Worm (Caenorhabditis elegans) whole organism, young adult: ENCODE data around the gene bath-42.

Source experiments
- B0261.1 ChIP-seq: sonication (generic microtip); optimal IDR thresholded peaks from 2 replicates; lab custom pipeline; 2016; ENCODE audit warnings: mild to moderate bottlenecking, missing genetic modification characterization, moderate library complexity, missing compliant biosample characterization
- C17E4.6 ChIP-seq: fragments of 200-800 bp; sonication (Bioruptor generic); IDR thresholded peaks from 2 replicates; pipeline ENCODE4 v1.3.6; 2022; ENCODE audit warnings: missing genetic modification reagents, missing genetic modification characterization, missing compliant biosample characterization
- F23B12.7 ChIP-seq: sonication (generic microtip); optimal IDR thresholded peaks from 2 replicates; lab custom pipeline; 2017; ENCODE audit warnings: missing genetic modification characterization, mild to moderate bottlenecking, missing compliant biosample characterization, antibody characterized with exemption, moderate library complexity; ENCODE audit not compliant: insufficient read depth
- F33H1.4 ChIP-seq: fragments of 200-800 bp; sonication (Bioruptor generic); IDR thresholded peaks from 2 replicates; pipeline ENCODE4 v1.3.6; 2022; ENCODE audit warnings: missing genetic modification reagents, missing genetic modification characterization, missing compliant biosample characterization
- F55B11.4 ChIP-seq: sonication (generic microtip); optimal IDR thresholded peaks from 2 replicates; lab custom pipeline; 2016; ENCODE audit warnings: missing compliant biosample characterization, missing genetic modification characterization, borderline replicate concordance; ENCODE audit not compliant: insufficient read depth
- F57C9.4 ChIP-seq: sonication (generic microtip); optimal IDR thresholded peaks from 2 replicates; lab custom pipeline; 2017; ENCODE audit warnings: mild to moderate bottlenecking, missing genetic modification characterization, missing compliant biosample characterization
- T07F8.4 ChIP-seq: sonication (generic microtip); optimal IDR thresholded peaks from 2 replicates; lab custom pipeline; 2016; ENCODE audit warnings: mild to moderate bottlenecking, missing genetic modification characterization, moderate library complexity, missing compliant biosample characterization
- Y67H2A.10 ChIP-seq: fragments of 200-800 bp; sonication (Bioruptor generic); conservative IDR thresholded peaks from 2 replicates; pipeline ENCODE4 v1.3.6; 2022; ENCODE audit warnings: missing genetic modification reagents, missing genetic modification characterization, missing compliant biosample characterization
- Y95B8A.8 ChIP-seq: fragments of 200-800 bp; sonication (Bioruptor generic); IDR thresholded peaks from 2 replicates; pipeline ENCODE4 v1.3.6; 2022; ENCODE audit warnings: missing genetic modification reagents, missing genetic modification characterization, missing compliant biosample characterization
- akir-1 ChIP-seq: fragments of 200-800 bp; sonication (Bioruptor generic); optimal IDR thresholded peaks from 2 replicates; lab custom pipeline; 2018; ENCODE audit warnings: mild to moderate bottlenecking, missing genetic modification characterization, moderate library complexity, missing compliant biosample characterization
- aptf-3 ChIP-seq: fragments of 200-800 bp; sonication (Bioruptor generic); IDR thresholded peaks from 2 replicates; pipeline ENCODE4 v1.3.6; 2022; ENCODE audit warnings: missing genetic modification characterization, missing compliant biosample characterization
- atf-7 ChIP-seq: sonication (generic microtip); optimal IDR thresholded peaks from 2 replicates; lab custom pipeline; 2017; ENCODE audit warnings: mild to moderate bottlenecking, missing genetic modification characterization, missing compliant biosample characterization
- athp-1 ChIP-seq: sonication (generic microtip); optimal IDR thresholded peaks from 2 replicates; lab custom pipeline; 2017; ENCODE audit warnings: mild to moderate bottlenecking, missing genetic modification characterization, missing compliant biosample characterization
- attf-5 ChIP-seq: fragments of 200-800 bp; sonication (Bioruptor generic); optimal IDR thresholded peaks from 2 replicates; lab custom pipeline; 2018; ENCODE audit warnings: mild to moderate bottlenecking, missing genetic modification characterization, missing compliant biosample characterization
- attf-6 ChIP-seq: fragments of 200-800 bp; sonication (Bioruptor generic); IDR thresholded peaks from 2 replicates; pipeline ENCODE4 v1.3.6; 2022; ENCODE audit warnings: missing genetic modification reagents, missing genetic modification characterization, missing compliant biosample characterization
- ccch-3 ChIP-seq: fragments of 200-800 bp; sonication (Bioruptor generic); optimal IDR thresholded peaks from 2 replicates; lab custom pipeline; 2018; ENCODE audit warnings: mild to moderate bottlenecking, missing genetic modification characterization, missing compliant biosample characterization
- cebp-2 ChIP-seq: fragments of 200-800 bp; sonication (Bioruptor generic); IDR thresholded peaks from 2 replicates; pipeline ENCODE4 v1.3.6; 2022; ENCODE audit warnings: missing genetic modification characterization, missing compliant biosample characterization
- ceh-100 ChIP-seq: fragments of 200-800 bp; sonication (Bioruptor generic); IDR thresholded peaks from 2 replicates; pipeline ENCODE4 v1.3.6; 2022; ENCODE audit warnings: missing genetic modification reagents, missing genetic modification characterization, missing compliant biosample characterization
- ceh-40 ChIP-seq: fragments of 200-800 bp; sonication (Bioruptor generic); IDR thresholded peaks from 2 replicates; pipeline ENCODE4 v1.3.6; 2022; ENCODE audit warnings: missing genetic modification characterization, missing compliant biosample characterization
- ceh-91 ChIP-seq: fragments of 200-800 bp; sonication (Bioruptor generic); IDR thresholded peaks from 2 replicates; pipeline ENCODE4 v1.3.6; 2022; ENCODE audit warnings: missing genetic modification reagents, missing genetic modification characterization, missing compliant biosample characterization
- chd-7 ChIP-seq: sonication (generic microtip); optimal IDR thresholded peaks from 2 replicates; lab custom pipeline; 2016; ENCODE audit warnings: mild to moderate bottlenecking, missing genetic modification characterization, moderate library complexity, missing compliant biosample characterization
- die-1 ChIP-seq: sonication (generic microtip); optimal IDR thresholded peaks from 2 replicates; lab custom pipeline; 2016; ENCODE audit warnings: missing genotype, mild to moderate bottlenecking, missing genetic modification characterization, missing compliant biosample characterization
- dox-1 ChIP-seq: fragments of 200-800 bp; sonication (Bioruptor generic); IDR thresholded peaks from 2 replicates; pipeline ENCODE4 v1.3.6; 2022; ENCODE audit warnings: missing genetic modification reagents, missing genetic modification characterization, missing compliant biosample characterization
- ets-4 ChIP-seq: fragments of 200-800 bp; sonication (Bioruptor generic); optimal IDR thresholded peaks from 2 replicates; lab custom pipeline; 2018; ENCODE audit warnings: mild to moderate bottlenecking, missing genetic modification characterization, missing compliant biosample characterization
- fkh-3 ChIP-seq: sonication (generic microtip); optimal IDR thresholded peaks from 2 replicates; lab custom pipeline; 2016; ENCODE audit warnings: mild to moderate bottlenecking, missing genetic modification characterization, missing compliant biosample characterization
- hlh-26 ChIP-seq: fragments of 200-800 bp; sonication (Bioruptor generic); conservative IDR thresholded peaks from 2 replicates; pipeline ENCODE4 v1.3.6; 2022; ENCODE audit warnings: missing genetic modification reagents, missing genetic modification characterization, missing compliant biosample characterization
- hsf-1 ChIP-seq: fragments of 200-800 bp; sonication (Bioruptor generic); IDR thresholded peaks from 2 replicates; pipeline ENCODE4 v1.3.6; 2022; ENCODE audit warnings: missing genetic modification reagents, missing genetic modification characterization, missing compliant biosample characterization
- lag-1 ChIP-seq: fragments of 200-800 bp; sonication (Bioruptor generic); IDR thresholded peaks from 2 replicates; pipeline ENCODE4 v1.3.6; 2022; ENCODE audit warnings: missing genetic modification reagents, missing genetic modification characterization, missing compliant biosample characterization
- let-607 ChIP-seq, 2 experiments: fragments of 200-800 bp in 1 of 2; sonication (Bioruptor generic) in 1 of 2; sonication (generic microtip) in 1 of 2; optimal IDR thresholded peaks; 2 replicates each; lab custom pipeline; 2016 to 2018; ENCODE audit warnings: mild to moderate bottlenecking in 2 of 2, missing compliant biosample characterization in 2 of 2, missing genetic modification characterization in 2 of 2, moderate library complexity in 2 of 2, missing genotype in 1 of 2
- lir-1 ChIP-seq: fragments of 200-800 bp; sonication (Bioruptor generic); conservative IDR thresholded peaks from 2 replicates; pipeline ENCODE4 v1.3.6; 2022; ENCODE audit warnings: missing genetic modification reagents, missing genetic modification characterization, missing compliant biosample characterization
- lsy-27 ChIP-seq: sonication (generic microtip); optimal IDR thresholded peaks from 2 replicates; lab custom pipeline; 2017; ENCODE audit warnings: missing genetic modification characterization, mild to moderate bottlenecking, missing compliant biosample characterization, antibody characterized with exemption, missing genotype, borderline replicate concordance; ENCODE audit not compliant: insufficient read depth
- madf-3 ChIP-seq: fragments of 200-800 bp; sonication (Bioruptor generic); IDR thresholded peaks from 2 replicates; pipeline ENCODE4 v1.3.6; 2022; ENCODE audit warnings: missing genetic modification reagents, missing genetic modification characterization, missing compliant biosample characterization
- mel-28 ChIP-seq: sonication (generic microtip); optimal IDR thresholded peaks from 2 replicates; lab custom pipeline; 2016; ENCODE audit warnings: borderline replicate concordance, mild to moderate bottlenecking, missing genetic modification characterization, missing compliant biosample characterization
- pbrm-1 ChIP-seq: fragments of 200-800 bp; sonication (Bioruptor generic); IDR thresholded peaks from 2 replicates; pipeline ENCODE4 v1.3.6; 2022; ENCODE audit warnings: missing genetic modification reagents, missing genetic modification characterization, missing compliant biosample characterization
- sea-2 ChIP-seq: fragments of 200-800 bp; sonication (Bioruptor generic); IDR thresholded peaks from 2 replicates; pipeline ENCODE4 v1.3.6; 2022; ENCODE audit warnings: missing genetic modification characterization, missing compliant biosample characterization
- snpc-1.1 ChIP-seq: sonication (generic microtip); optimal IDR thresholded peaks from 2 replicates; lab custom pipeline; 2017; ENCODE audit warnings: missing genetic modification characterization, mild to moderate bottlenecking, missing compliant biosample characterization, antibody characterized with exemption, moderate library complexity, missing genotype, missing genetic modification reagents; ENCODE audit not compliant: insufficient read depth
- snpc-4 ChIP-seq, 5 experiments: fragments of 150-350 bp in 1 of 5; sonication (generic microtip) in 4 of 5; optimal IDR thresholded peaks; 2 replicates each; lab custom pipeline; 2014 to 2018; ENCODE audit warnings: missing genetic modification characterization in 5 of 5, missing biosample characterization in 3 of 5, antibody characterized with exemption in 2 of 5, mild to moderate bottlenecking in 2 of 5, missing compliant biosample characterization in 2 of 5, missing genotype in 2 of 5, moderate library complexity in 2 of 5, missing genetic modification reagents in 1 of 5
- sptf-2 ChIP-seq: fragments of 200-800 bp; sonication (Bioruptor generic); optimal IDR thresholded peaks from 2 replicates; lab custom pipeline; 2018; ENCODE audit warnings: mild to moderate bottlenecking, missing genetic modification characterization, missing compliant biosample characterization
- tbp1 ChIP-seq: fragments of 200-800 bp; sonication (Bioruptor generic); optimal IDR thresholded peaks from 2 replicates; lab custom pipeline; 2018; ENCODE audit warnings: mild to moderate bottlenecking, missing genetic modification characterization, missing compliant biosample characterization
- zfh-2 ChIP-seq: fragments of 200-800 bp; sonication (Bioruptor generic); conservative IDR thresholded peaks from 2 replicates; pipeline ENCODE4 v1.3.6; 2022; ENCODE audit warnings: missing genetic modification reagents, missing genetic modification characterization, missing compliant biosample characterization
- ztf-6 ChIP-seq: fragments of 200-800 bp; sonication (Bioruptor generic); IDR thresholded peaks from 2 replicates; pipeline ENCODE4 v1.3.6; 2022; ENCODE audit warnings: missing genetic modification reagents, missing genetic modification characterization, missing compliant biosample characterization

The bath-42 gene

DNA sequence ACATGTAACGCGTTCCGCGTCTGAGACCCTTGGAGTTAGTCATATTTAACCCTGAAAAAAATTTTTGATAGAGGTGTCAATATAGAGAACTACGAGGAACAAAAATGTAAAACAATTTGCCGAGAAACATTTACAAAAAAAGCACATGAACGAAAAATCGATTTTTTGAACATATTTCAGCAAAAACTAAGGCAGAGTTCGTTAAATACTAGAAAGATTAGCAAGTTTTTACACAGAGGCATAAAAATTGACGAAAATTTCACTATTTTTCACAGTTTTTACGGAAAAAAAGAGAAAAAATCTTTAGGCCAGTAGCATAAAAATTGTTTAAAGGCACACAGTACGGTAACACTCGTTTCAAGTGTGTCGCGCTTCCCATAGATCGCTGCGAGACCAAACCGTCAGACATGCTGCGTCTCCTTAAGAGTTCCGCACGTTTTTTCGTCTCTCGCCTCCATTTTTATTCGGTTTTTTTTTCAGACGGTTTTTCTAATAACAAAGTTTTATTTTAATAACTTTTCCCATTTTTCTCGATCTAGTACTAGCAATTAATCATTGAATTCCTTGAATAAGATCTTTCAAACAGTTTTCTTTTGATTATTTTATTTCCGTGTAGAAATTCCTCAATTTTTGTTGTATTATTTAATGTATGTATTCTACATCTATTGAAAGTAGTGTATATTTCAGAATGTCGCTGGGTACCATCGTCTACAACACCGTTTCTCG is 32.8 kb downstream of the bath-42 start, which contains the start of the genes rpl-21 and C14B9.10 (continued):
- TF ChIP-seq athp-1 (tag; lab: Kevin White, UChicago), result peak; percentile 35
- TF ChIP-seq mel-28 (tag; lab: Kevin White, UChicago), result no peak
- no peak for TF ChIP-seq Y95B8A.8
- no peak for TF ChIP-seq fkh-3 (tag; lab: Kevin White, UChicago)
- TF ChIP-seq F33H1.4 (GFP tag; lab: Robert Waterston, UW), result peak; percentile 98
- TF ChIP-seq lir-1 (GFP tag; lab: Robert Waterston, UW), result peak; percentile 20; the same call in 1 of the 2 replicates
- no peak for TF ChIP-seq zfh-2
- no peak for TF ChIP-seq lsy-27 (tag; lab: Kevin White, UChicago)
- peak; percentile 60 for TF ChIP-seq snpc-1.1 (tag; lab: Kevin White, UChicago)
- peak; percentile 80 for TF ChIP-seq dox-1 (GFP tag; lab: Robert Waterston, UW)
- TF ChIP-seq atf-7, result no peak
- peak; percentile 25; the same call in 1 of the 2 replicates for TF ChIP-seq C17E4.6 (GFP tag; lab: Robert Waterston, UW)
- TF ChIP-seq T07F8.4 (tag; lab: Kevin White, UChicago), result no peak
- no peak for TF ChIP-seq ccch-3
- TF ChIP-seq pbrm-1 (GFP tag; lab: Robert Waterston, UW), result peak; percentile 89
- no peak for TF ChIP-seq F55B11.4 (tag; lab: Kevin White, UChicago)
- TF ChIP-seq madf-3 (GFP tag; lab: Robert Waterston, UW), result peak; percentile 89
- TF ChIP-seq ceh-91, result peak; percentile 88
- no peak for TF ChIP-seq F57C9.4 (tag; lab: Kevin White, UChicago)
- TF ChIP-seq ceh-40 (GFP tag; lab: Robert Waterston, UW), result no peak
- TF ChIP-seq ztf-6 (GFP tag; lab: Robert Waterston, UW), result no peak
- peak; percentile 48 for TF ChIP-seq snpc-4 (GFP tag; optimal IDR thresholded peaks at IDR 0.05; lab: Kevin White, UChicago)
- peak; percentile 36 to 77 (median 60) for TF ChIP-seq snpc-4 (tag; optimal IDR thresholded peaks at IDR 0.05; lab: Kevin White, UChicago)
- TF ChIP-seq hsf-1 (GFP tag; lab: Robert Waterston, UW), result peak; percentile 19; the same call in 1 of the 2 replicates
- TF ChIP-seq F23B12.7, result peak; percentile 83
- TF ChIP-seq tbp1 (GFP tag; lab: Kevin White, UChicago), result peak; percentile 71
- no peak for TF ChIP-seq die-1
- peak; percentile 3 for TF ChIP-seq B0261.1 (tag; lab: Kevin White, UChicago)
- no peak for TF ChIP-seq ets-4
- no peak for TF ChIP-seq aptf-3 (GFP tag; lab: Robert Waterston, UW)
- no peak for TF ChIP-seq attf-6 (GFP tag; lab: Robert Waterston, UW)
- no peak for TF ChIP-seq akir-1 (GFP tag; lab: Kevin White, UChicago)
- no peak for TF ChIP-seq sptf-2
- TF ChIP-seq hlh-26 (GFP tag; lab: Robert Waterston, UW), result no peak
- no peak for TF ChIP-seq Y67H2A.10
- no peak for TF ChIP-seq sea-2 (GFP tag; lab: Robert Waterston, UW)
- peak in 1 of 2 experiments; percentile 59 for TF ChIP-seq let-607 (tag; optimal IDR thresholded peaks at IDR 0.05; lab: Kevin White, UChicago)
- TF ChIP-seq lag-1 (GFP tag; lab: Robert Waterston, UW), result no peak
- TF ChIP-seq attf-5 (GFP tag; lab: Kevin White, UChicago), result peak; percentile 76
- TF ChIP-seq cebp-2, result no peak
- peak; percentile 52; the same call in 1 of the 2 replicates for TF ChIP-seq ceh-100 (GFP tag; lab: Robert Waterston, UW)
- TF ChIP-seq chd-7, result no peak
